Fruit fly (Drosophila melanogaster): ENCODE data around the gene Coa7.

Coa7 gene

dm6 chrX:23007399-23007798, 5.9 kb upstream of the Coa7 start (continued):
- TF ChIP-seq CG3281 (GFP tag; optimal IDR thresholded peaks at IDR 0.05) = peak; percentile 1
- no peak for TF ChIP-seq nom (GFP tag; optimal IDR thresholded peaks at IDR 0.05)
- TF ChIP-seq insv (GFP tag; optimal IDR thresholded peaks at IDR 0.05) = no peak
- TF ChIP-seq CG10274 (GFP tag; optimal IDR thresholded peaks at IDR 0.05) = no peak
- TF ChIP-seq prd (optimal IDR thresholded peaks at IDR 0.05) = no peak
- TF ChIP-seq prd (GFP tag; IDR thresholded peaks at IDR 0.05) = no peak; the same call in 2 of the 3 replicates
- TF ChIP-seq croc (GFP tag; conservative IDR thresholded peaks at IDR 0.05) = no peak
- peak; percentile 97 for TF ChIP-seq stwl (tag; optimal IDR thresholded peaks at IDR 0.05)
- TF ChIP-seq H15 (GFP tag; IDR thresholded peaks at IDR 0.05) = no peak
- TF ChIP-seq CG1024 (GFP tag; IDR thresholded peaks at IDR 0.05) = peak; percentile 26; the same call in 1 of the 2 replicates
- TF ChIP-seq repo (GFP tag; optimal IDR thresholded peaks at IDR 0.05) = no peak
- no peak for TF ChIP-seq cas (GFP tag; IDR thresholded peaks at IDR 0.05)
- TF ChIP-seq ham (GFP tag; IDR thresholded peaks at IDR 0.05) = no peak
- TF ChIP-seq Bdp1 (GFP tag; optimal IDR thresholded peaks at IDR 0.05) = no peak
- no peak for TF ChIP-seq CG4730 (GFP tag; IDR thresholded peaks at IDR 0.05)
- TF ChIP-seq CG17829 (tag; optimal IDR thresholded peaks at IDR 0.05) = peak; percentile 27
- no peak for TF ChIP-seq Hr3 (GFP tag; optimal IDR thresholded peaks at IDR 0.05)
- TF ChIP-seq CG15601 (tag; optimal IDR thresholded peaks at IDR 0.05) = no peak
- TF ChIP-seq CG7372 (GFP tag; IDR thresholded peaks at IDR 0.05) = no peak
- TF ChIP-seq CG12071 (GFP tag; optimal IDR thresholded peaks at IDR 0.05) = no peak
- no peak for TF ChIP-seq Antp (GFP tag; optimal IDR thresholded peaks at IDR 0.05)
- peak; percentile 64 for TF ChIP-seq Rfx (GFP tag; IDR thresholded peaks at IDR 0.05)
- peak; percentile 31 for TF ChIP-seq Myb (GFP tag; optimal IDR thresholded peaks at IDR 0.05)
- no peak for TF ChIP-seq CG8281 (tag; optimal IDR thresholded peaks at IDR 0.05)
- TF ChIP-seq CG18764 (GFP tag; optimal IDR thresholded peaks at IDR 0.05) = no peak
- no peak for TF ChIP-seq ro (GFP tag; IDR thresholded peaks at IDR 0.05)
- no peak for TF ChIP-seq Sin3A (optimal IDR thresholded peaks at IDR 0.05)
- TF ChIP-seq ttk (GFP tag; IDR thresholded peaks at IDR 0.05) = no peak
- no peak for TF ChIP-seq mirr (GFP tag; optimal IDR thresholded peaks at IDR 0.05)
- no peak for TF ChIP-seq Dfd (GFP tag; optimal IDR thresholded peaks at IDR 0.05)
- no peak for TF ChIP-seq CG6854 (GFP tag; optimal IDR thresholded peaks at IDR 0.05)
- TF ChIP-seq CG10366 (GFP tag; IDR thresholded peaks at IDR 0.05) = peak; percentile 22
- TF ChIP-seq CG43689 (GFP tag; IDR thresholded peaks at IDR 0.05) = no peak
- no peak for TF ChIP-seq cato (GFP tag; optimal IDR thresholded peaks at IDR 0.05; ENCODE audit: borderline replicate concordance)
- no peak for TF ChIP-seq CG1832 (GFP tag; optimal IDR thresholded peaks at IDR 0.05)
- TF ChIP-seq unc-4 (GFP tag; IDR thresholded peaks at IDR 0.05; ENCODE audit: partially characterized antibody) = peak; percentile 92
- TF ChIP-seq Blimp-1 (GFP tag; optimal IDR thresholded peaks at IDR 0.05) = peak; percentile 20
- TF ChIP-seq nau (GFP tag; optimal IDR thresholded peaks at IDR 0.05) = no peak
- no peak for TF ChIP-seq CG15479 (GFP tag; optimal IDR thresholded peaks at IDR 0.05)
- no peak for TF ChIP-seq trh (GFP tag; optimal IDR thresholded peaks at IDR 0.05)
- TF ChIP-seq dmrt11E (tag; optimal IDR thresholded peaks at IDR 0.05) = no peak
- TF ChIP-seq grau (tag; optimal IDR thresholded peaks at IDR 0.05) = peak; percentile 7
- no peak for TF ChIP-seq dan (GFP tag; IDR thresholded peaks at IDR 0.05)
- TF ChIP-seq sisA (GFP tag; IDR thresholded peaks at IDR 0.05) = no peak
- peak; percentile 84 for TF ChIP-seq Sry-δ (GFP tag; optimal IDR thresholded peaks at IDR 0.05)
- TF ChIP-seq tup (GFP tag; optimal IDR thresholded peaks at IDR 0.05) = no peak
- TF ChIP-seq zen (tag; optimal IDR thresholded peaks at IDR 0.05) = no peak
- TF ChIP-seq chinmo (GFP tag; IDR thresholded peaks at IDR 0.05; ENCODE audit: partially characterized antibody) = peak; percentile 95
- peak; percentile 50 for TF ChIP-seq CoRest (tag; optimal IDR thresholded peaks at IDR 0.05)
- TF ChIP-seq seq (GFP tag; IDR thresholded peaks at IDR 0.05) = no peak
- TF ChIP-seq CG34224 (GFP tag; IDR thresholded peaks at IDR 0.05; ENCODE audit: partially characterized antibody) = peak; percentile 96
- no peak for TF ChIP-seq wdn (GFP tag; IDR thresholded peaks at IDR 0.05)

Data from whole organism, embryonic.